Fruit fly (Drosophila melanogaster) whole organism, embryonic: ENCODE measurements around the gene SIFaR.
A peak's percentile ranks its signal among the peaks of the same experiment; 100 is the strongest.

Experiments
- Asciz ChIP-seq: fragments of 200-800 bp; sonication (Bioruptor generic); optimal IDR thresholded peaks from 2 replicates; lab custom pipeline; 2017; ENCODE audit warnings: missing biosample characterization, mild to moderate bottlenecking, missing genetic modification characterization, missing genetic modification reagents
- Bgb ChIP-seq: fragments of 200-800 bp; sonication (Bioruptor generic); IDR thresholded peaks from 2 replicates; pipeline ENCODE4 v1.3.6; 2022; ENCODE audit warnings: missing biosample characterization, missing genetic modification characterization; ENCODE audit not compliant: partially characterized antibody
- CG10209 ChIP-seq: fragments of 200-800 bp; sonication (Bioruptor generic); optimal IDR thresholded peaks from 3 replicates; lab custom pipeline; 2017; ENCODE audit warnings: missing biosample characterization, mild to moderate bottlenecking, missing genetic modification characterization, missing genetic modification reagents
- CG10979 ChIP-seq: fragments of 200-800 bp; sonication (Bioruptor generic); optimal IDR thresholded peaks from 2 replicates; lab custom pipeline; 2018; ENCODE audit warnings: missing biosample characterization, mild to moderate bottlenecking, missing genetic modification characterization, moderate library complexity
- CG11085 ChIP-seq: fragments of 200-800 bp; sonication (Bioruptor generic); IDR thresholded peaks from 2 replicates; pipeline ENCODE4 v1.3.6; 2022; ENCODE audit warnings: missing biosample characterization, missing genetic modification characterization
- CG11456 ChIP-seq: fragments of 200-800 bp; sonication (Bioruptor generic); IDR thresholded peaks from 3 replicates; pipeline ENCODE4 v1.3.6; 2022; ENCODE audit warnings: missing biosample characterization, missing genetic modification characterization
- CG11504 ChIP-seq: fragments of 200-800 bp; sonication (Bioruptor generic); optimal IDR thresholded peaks from 3 replicates; lab custom pipeline; 2019; ENCODE audit warnings: missing biosample characterization, mild to moderate bottlenecking, missing genetic modification characterization, moderate library complexity
- CG12769 ChIP-seq: fragments of 200-800 bp; sonication (Bioruptor generic); optimal IDR thresholded peaks from 2 replicates; lab custom pipeline; 2019; ENCODE audit warnings: missing biosample characterization, mild to moderate bottlenecking, missing genetic modification characterization, moderate library complexity
- CG12942 ChIP-seq: fragments of 200-800 bp; sonication (Bioruptor generic); optimal IDR thresholded peaks from 3 replicates; lab custom pipeline; 2016; ENCODE audit warnings: missing biosample characterization, missing genetic modification characterization
- CG13296 ChIP-seq: fragments of 200-800 bp; sonication (Bioruptor generic); optimal IDR thresholded peaks from 3 replicates; lab custom pipeline; 2018; ENCODE audit warnings: missing biosample characterization, mild to moderate bottlenecking, missing genetic modification characterization
- CG15514 ChIP-seq: fragments of 200-800 bp; sonication (Bioruptor generic); optimal IDR thresholded peaks from 3 replicates; lab custom pipeline; 2017; ENCODE audit warnings: missing biosample characterization, missing genetic modification characterization, mild to moderate bottlenecking, moderate library complexity, missing genetic modification reagents
- CG17328 ChIP-seq: fragments of 200-800 bp; sonication (Bioruptor generic); IDR thresholded peaks from 2 replicates; pipeline ENCODE4 v1.3.6; 2022; ENCODE audit warnings: missing biosample characterization, missing genetic modification characterization
- CG18599 ChIP-seq: fragments of 200-800 bp; sonication (Bioruptor generic); optimal IDR thresholded peaks from 3 replicates; lab custom pipeline; 2017; ENCODE audit warnings: missing biosample characterization, missing genetic modification characterization, mild to moderate bottlenecking, moderate library complexity, missing genetic modification reagents
- CG2678 ChIP-seq: fragments of 200-800 bp; sonication (Bioruptor generic); optimal IDR thresholded peaks from 3 replicates; lab custom pipeline; 2019; ENCODE audit warnings: missing biosample characterization, mild to moderate bottlenecking, missing genetic modification characterization, moderate library complexity
- CG4360 ChIP-seq: fragments of 200-800 bp; sonication (Bioruptor generic); IDR thresholded peaks from 2 replicates; pipeline ENCODE4 v1.3.6; 2022; ENCODE audit warnings: missing biosample characterization, missing genetic modification characterization
- CG7372 ChIP-seq: fragments of 200-800 bp; sonication (Bioruptor generic); IDR thresholded peaks from 2 replicates; pipeline ENCODE4 v1.3.6; 2022; ENCODE audit warnings: missing biosample characterization, missing genetic modification characterization
- CG7556 ChIP-seq: fragments of 200-800 bp; sonication (Bioruptor generic); optimal IDR thresholded peaks from 2 replicates; lab custom pipeline; 2017; ENCODE audit warnings: missing biosample characterization, mild to moderate bottlenecking, missing genetic modification characterization
- CG8359 ChIP-seq: fragments of 200-800 bp; sonication (Bioruptor generic); optimal IDR thresholded peaks from 2 replicates; lab custom pipeline; 2017; ENCODE audit warnings: missing biosample characterization, mild to moderate bottlenecking, missing genetic modification characterization, borderline replicate concordance
- CTCF ChIP-seq: fragments of 200-800 bp; sonication (Bioruptor generic); optimal IDR thresholded peaks from 2 replicates; lab custom pipeline; 2017; ENCODE audit warnings: missing biosample characterization, mild to moderate bottlenecking, missing genetic modification characterization, moderate library complexity
- CoRest ChIP-seq: fragments of 200-800 bp; sonication (Bioruptor generic); optimal IDR thresholded peaks from 3 replicates; lab custom pipeline; 2018; ENCODE audit warnings: missing biosample characterization, mild to moderate bottlenecking, missing genetic modification characterization, moderate library complexity
- Fer1 ChIP-seq: fragments of 200-800 bp; sonication (Bioruptor generic); optimal IDR thresholded peaks from 2 replicates; lab custom pipeline; 2017; ENCODE audit warnings: missing biosample characterization, mild to moderate bottlenecking, missing genetic modification characterization
- Fer3 ChIP-seq: fragments of 200-800 bp; sonication (Bioruptor generic); optimal IDR thresholded peaks from 2 replicates; lab custom pipeline; 2018; ENCODE audit warnings: missing biosample characterization, mild to moderate bottlenecking, missing genetic modification characterization, moderate library complexity
- H15 ChIP-seq: fragments of 200-800 bp; sonication (Bioruptor generic); IDR thresholded peaks from 3 replicates; pipeline ENCODE4 v1.3.6; 2022; ENCODE audit warnings: missing biosample characterization, missing genetic modification characterization
- HmgZ ChIP-seq: fragments of 200-800 bp; sonication (Bioruptor generic); optimal IDR thresholded peaks from 2 replicates; lab custom pipeline; 2018; ENCODE audit warnings: missing biosample characterization, mild to moderate bottlenecking, missing genetic modification characterization
- Lpt ChIP-seq: fragments of >200 bp; optimal IDR thresholded peaks from 2 replicates; lab custom pipeline; 2018; ENCODE audit warnings: missing biosample characterization, missing genetic modification characterization
- Max ChIP-seq: fragments of 200-800 bp; sonication (Bioruptor generic); optimal IDR thresholded peaks from 2 replicates; lab custom pipeline; 2016; ENCODE audit warnings: missing biosample characterization, mild to moderate bottlenecking, missing genetic modification characterization
- Mrtf ChIP-seq: fragments of 200-800 bp; sonication (Bioruptor generic); IDR thresholded peaks from 3 replicates; pipeline ENCODE4 v1.3.6; 2022; ENCODE audit warnings: missing biosample characterization, missing genetic modification characterization
- NFAT ChIP-seq: fragments of 200-800 bp; sonication (Bioruptor generic); IDR thresholded peaks from 2 replicates; pipeline ENCODE4 v1.3.6; 2022; ENCODE audit warnings: missing biosample characterization, missing genetic modification characterization
- Nf-YA ChIP-seq: fragments of 200-800 bp; sonication (Bioruptor generic); IDR thresholded peaks from 2 replicates; pipeline ENCODE4 v1.3.6; 2022; ENCODE audit warnings: missing biosample characterization, missing genetic modification characterization
- NfI ChIP-seq: fragments of 200-800 bp; sonication (Bioruptor generic); optimal IDR thresholded peaks from 3 replicates; lab custom pipeline; 2018; ENCODE audit warnings: missing biosample characterization, mild to moderate bottlenecking, missing genetic modification characterization, moderate library complexity
- dysf ChIP-seq: fragments of 200-800 bp; sonication (Bioruptor generic); IDR thresholded peaks from 3 replicates; pipeline ENCODE4 v1.3.6; 2022; ENCODE audit warnings: missing biosample characterization, missing genetic modification characterization
- gcm2 ChIP-seq: fragments of 200-800 bp; sonication (Bioruptor generic); optimal IDR thresholded peaks from 2 replicates; lab custom pipeline; 2016; ENCODE audit warnings: missing biosample characterization, missing genetic modification characterization
- gem ChIP-seq: fragments of 200-800 bp; sonication (Bioruptor generic); optimal IDR thresholded peaks from 2 replicates; lab custom pipeline; 2019; ENCODE audit warnings: missing biosample characterization, mild to moderate bottlenecking, missing genetic modification characterization, moderate library complexity
- gsb ChIP-seq: fragments of 200-800 bp; sonication (Bioruptor generic); IDR thresholded peaks from 2 replicates; pipeline ENCODE4 v1.3.6; 2022; ENCODE audit warnings: missing biosample characterization, missing genetic modification characterization
- lbe ChIP-seq: fragments of 200-800 bp; sonication (Bioruptor generic); optimal IDR thresholded peaks from 2 replicates; lab custom pipeline; 2016; ENCODE audit warnings: missing biosample characterization, mild to moderate bottlenecking, missing genetic modification characterization
- otp ChIP-seq: fragments of 200-800 bp; sonication (Bioruptor generic); IDR thresholded peaks from 3 replicates; pipeline ENCODE4, ENCODE4 v1.3.6; 2022; ENCODE audit warnings: missing biosample characterization, missing genetic modification characterization
- pan ChIP-seq, 4 experiments: fragments of >200 bp in 3 of 4; fragments of 200-800 bp in 1 of 4; sonication (Bioruptor generic) in 1 of 4; optimal IDR thresholded peaks in 3 of 4; IDR thresholded peaks in 1 of 4; 2 replicates each; pipeline versions ENCODE4 v1.3.6 to Lab custom; 2017 to 2022; ENCODE audit warnings: missing biosample characterization in 2 of 4, missing genetic modification characterization in 2 of 4, mixed read lengths in 1 of 4
- pita ChIP-seq: fragments of 200-800 bp; sonication (Bioruptor generic); optimal IDR thresholded peaks from 2 replicates; lab custom pipeline; 2017; ENCODE audit warnings: missing biosample characterization, mild to moderate bottlenecking, missing genetic modification characterization
- scrt ChIP-seq: fragments of 200-800 bp; sonication (Bioruptor generic); optimal IDR thresholded peaks from 2 replicates; lab custom pipeline; 2018; ENCODE audit warnings: missing biosample characterization, mild to moderate bottlenecking, missing genetic modification characterization, moderate library complexity
- sens ChIP-seq: fragments of 200-800 bp; sonication (Bioruptor generic); peaks from one replicate; lab custom pipeline; 2016; ENCODE audit warnings: missing biosample characterization, missing genetic modification characterization
- seq ChIP-seq: fragments of 200-800 bp; sonication (Bioruptor generic); IDR thresholded peaks from 2 replicates; pipeline ENCODE4 v1.3.6; 2022; ENCODE audit warnings: missing biosample characterization, missing genetic modification characterization
- shn ChIP-seq: fragments of 200-800 bp; sonication (Bioruptor generic); optimal IDR thresholded peaks from 3 replicates; lab custom pipeline; 2016; ENCODE audit warnings: missing biosample characterization, missing genetic modification characterization
- tin ChIP-seq: fragments of 200-800 bp; sonication (Bioruptor generic); optimal IDR thresholded peaks from 3 replicates; lab custom pipeline; 2016; ENCODE audit warnings: missing biosample characterization, missing genetic modification characterization
- zfh2 ChIP-seq: fragments of 200-800 bp; sonication (Bioruptor generic); optimal IDR thresholded peaks from 2 replicates; lab custom pipeline; 2016; ENCODE audit warnings: missing biosample characterization, missing genetic modification characterization

The SIFaR gene

dm6 chr3R:21263177-21263576 lies 30.6 kb downstream of the SIFaR start (continued):
- no peak for TF ChIP-seq Lpt (GFP tag; lab: Kevin White, UChicago)
- peak; percentile 61 for TF ChIP-seq NfI
- no peak for TF ChIP-seq CG12942 (GFP tag; lab: Kevin White, UChicago)
- TF ChIP-seq gcm2 (GFP tag; lab: Kevin White, UChicago): no peak
- TF ChIP-seq Mrtf (GFP tag; lab: Robert Waterston, UW): 0 out of 3 replicates have a peak, but pooled peaks have one; percentile 6
- TF ChIP-seq pan (optimal IDR thresholded peaks at IDR 0.05; lab: Kevin White, UChicago): no peak
- peak in 1 of 2 experiments; percentile 68 for TF ChIP-seq pan (GFP tag; optimal IDR thresholded peaks at IDR 0.05 in 1 of 2, IDR thresholded peaks at IDR 0.05 in 1 of 2)
- 0 out of 2 replicates have a peak, but pooled peaks have one; percentile 27 for TF ChIP-seq NFAT (GFP tag; lab: Robert Waterston, UW)
- TF ChIP-seq otp (GFP tag; lab: Robert Waterston, UW): peak; percentile 68; the same call in 2 of the 3 replicates
- no peak for TF ChIP-seq Bgb (GFP tag; lab: Robert Waterston, UW)
- no peak for TF ChIP-seq Max (GFP tag; lab: Kevin White, UChicago)
- peak; percentile 66; the same call in 1 of the 3 replicates for TF ChIP-seq CG11456
- TF ChIP-seq seq: peak; percentile 59
- 0 out of 2 replicates have a peak, but pooled peaks have one; percentile 38 for TF ChIP-seq Nf-YA (GFP tag; lab: Robert Waterston, UW)
- TF ChIP-seq CG4360 (GFP tag; lab: Robert Waterston, UW): peak; percentile 28; the same call in 1 of the 2 replicates
- TF ChIP-seq CG8359 (GFP tag; lab: Kevin White, UChicago): no peak
- peak; percentile 43 for TF ChIP-seq CG10209
- peak; percentile 78 for TF ChIP-seq sens
- 0 out of 2 replicates have a peak, but pooled peaks have one; percentile 44 for TF ChIP-seq CG17328 (GFP tag; lab: Robert Waterston, UW)
- TF ChIP-seq gsb: peak; percentile 38; the same call in 1 of the 2 replicates
- no peak for TF ChIP-seq shn (GFP tag; lab: Kevin White, UChicago)
- TF ChIP-seq Asciz (GFP tag; lab: Kevin White, UChicago): peak; percentile 37
- 0 out of 3 replicates have a peak, but pooled peaks have one; percentile 54 for TF ChIP-seq H15 (GFP tag; lab: Robert Waterston, UW)
- 0 out of 2 replicates have a peak, but pooled peaks have one; percentile 22 for TF ChIP-seq CG7372 (GFP tag; lab: Robert Waterston, UW)
- TF ChIP-seq CG12769: no peak
- TF ChIP-seq CoRest (tag; lab: Kevin White, UChicago): peak; percentile 43
- TF ChIP-seq CG13296 (GFP tag; lab: Kevin White, UChicago): peak; percentile 7
- peak; percentile 30; the same call in 1 of the 2 replicates for TF ChIP-seq CG11085 (GFP tag; lab: Robert Waterston, UW)
- peak; percentile 38; the same call in 1 of the 3 replicates for TF ChIP-seq dysf (GFP tag; lab: Robert Waterston, UW)
- TF ChIP-seq, all 482 proteins: peak for 155

- no peak for TF ChIP-seq tin
- TF ChIP-seq scrt (GFP tag; lab: Kevin White, UChicago): peak; percentile 47
These were observed 33.0 kb downstream of the SIFaR start for dm6 chr3R:21260795-21261194.

dm6 chr3R:21254296-21254695 lies 39.5 kb downstream of the SIFaR start:
- TF ChIP-seq gem (peak; percentile 14), pita (GFP tag; lab: Kevin White, UChicago) (no peak), CG18599 (GFP tag; lab: Kevin White, UChicago) (peak; percentile 27), CG2678 (tag; lab: Kevin White, UChicago) (peak; percentile 18), CG11504 (peak; percentile 2)

dm6 chr3R:21252478-21252877 lies 41.3 kb downstream of the SIFaR start:
- TF ChIP-seq Fer1 (GFP tag; lab: Kevin White, UChicago) (no peak), Fer3 (tag; lab: Kevin White, UChicago) (no peak), zfh2 (GFP tag; lab: Kevin White, UChicago) (no peak), HmgZ (tag; lab: Kevin White, UChicago) (no peak), CG10979 (tag; lab: Kevin White, UChicago) (peak; percentile 83), CG15514 (GFP tag; lab: Kevin White, UChicago) (no peak), CTCF (GFP tag; lab: Kevin White, UChicago) (peak; percentile 75), CG7556 (GFP tag; lab: Kevin White, UChicago) (no peak), lbe (GFP tag; lab: Kevin White, UChicago) (no peak)
